Fruit fly (Drosophila melanogaster): Measurements from ENCODE around the gene Idh.

The Idh gene

dm6 chr3L:8360643-8361110 lies at the start of gene Idh (continued):
- TF ChIP-seq grn (GFP tag; optimal IDR thresholded peaks at IDR 0.05) (peak; percentile 54), CG1832 (GFP tag; optimal IDR thresholded peaks at IDR 0.05) (no peak), CG32767 (GFP tag; IDR thresholded peaks at IDR 0.05) (no peak), CG6689 (GFP tag; IDR thresholded peaks at IDR 0.05) (no peak), ham (GFP tag; IDR thresholded peaks at IDR 0.05) (no peak), lilli (GFP tag; optimal IDR thresholded peaks at IDR 0.05) (peak; percentile 2), eve (GFP tag; optimal IDR thresholded peaks at IDR 0.05) (no peak), Ada2b (GFP tag; IDR thresholded peaks at IDR 0.05) (no peak), pho (GFP tag; optimal IDR thresholded peaks at IDR 0.05) (no peak), Blimp-1 (GFP tag; optimal IDR thresholded peaks at IDR 0.05) (no peak), CkIIα-i1 (GFP tag; IDR thresholded peaks at IDR 0.05) (no peak), gcm2 (GFP tag; optimal IDR thresholded peaks at IDR 0.05) (no peak), chm (GFP tag; IDR thresholded peaks at IDR 0.05) (no peak; the same call in 1 of the 2 replicates), Hr39 (optimal IDR thresholded peaks at IDR 0.05) (no peak), jumu (GFP tag; optimal IDR thresholded peaks at IDR 0.05) (no peak), HHEX (GFP tag; optimal IDR thresholded peaks at IDR 0.05) (peak; percentile 12), lab (GFP tag; optimal IDR thresholded peaks at IDR 0.05) (peak; percentile 57), CG6254 (GFP tag; optimal IDR thresholded peaks at IDR 0.05) (no peak), CG15269 (tag; optimal IDR thresholded peaks at IDR 0.05) (peak; percentile 34), Neu2 (GFP tag; optimal IDR thresholded peaks at IDR 0.05; ENCODE audit: borderline replicate concordance) (no peak), CG13894 (tag; optimal IDR thresholded peaks at IDR 0.05) (peak; percentile 41), CG6272 (GFP tag; IDR thresholded peaks at IDR 0.05) (no peak), CG2120 (GFP tag; optimal IDR thresholded peaks at IDR 0.05) (peak; percentile 23), CG6854 (GFP tag; optimal IDR thresholded peaks at IDR 0.05) (peak; percentile 22), CG12299 (tag; optimal IDR thresholded peaks at IDR 0.05) (peak; percentile 5), MESR4 (GFP tag; optimal IDR thresholded peaks at IDR 0.05) (no peak), crp (GFP tag; optimal IDR thresholded peaks at IDR 0.05) (peak; percentile 17 to 92), Hmx (GFP tag; optimal IDR thresholded peaks at IDR 0.05) (no peak), da (GFP tag; optimal IDR thresholded peaks at IDR 0.05) (no peak), dan (GFP tag; IDR thresholded peaks at IDR 0.05) (no peak), caup (GFP tag; optimal IDR thresholded peaks at IDR 0.05; ENCODE audit: severe bottlenecking) (peak; percentile 35), BEAF-32 (GFP tag; optimal IDR thresholded peaks at IDR 0.05) (peak; percentile 52), Spps (tag; optimal IDR thresholded peaks at IDR 0.05) (no peak), Ets97D (GFP tag; optimal IDR thresholded peaks at IDR 0.05) (no peak), corto (GFP tag; optimal IDR thresholded peaks at IDR 0.05) (no peak), ranshi (GFP tag; IDR thresholded peaks at IDR 0.05) (no peak), CG12155 (GFP tag; optimal IDR thresholded peaks at IDR 0.05) (no peak), CG8765 (GFP tag; IDR thresholded peaks at IDR 0.05) (no peak), Atf3 (GFP tag; optimal IDR thresholded peaks at IDR 0.05) (no peak), nmo (GFP tag; optimal IDR thresholded peaks at IDR 0.05) (no peak), CG13287 (GFP tag; IDR thresholded peaks at IDR 0.05; ENCODE audit: partially characterized antibody) (peak; percentile 74), Dad (GFP tag; optimal IDR thresholded peaks at IDR 0.05) (no peak), CG17612 (GFP tag; IDR thresholded peaks at IDR 0.05) (no peak), org-1 (GFP tag; optimal IDR thresholded peaks at IDR 0.05) (no peak), ewg (GFP tag; optimal IDR thresholded peaks at IDR 0.05) (no peak), toy (GFP tag; IDR thresholded peaks at IDR 0.05) (no peak), Dip2 (GFP tag; IDR thresholded peaks at IDR 0.05) (no peak), CG13296 (GFP tag; optimal IDR thresholded peaks at IDR 0.05) (peak; percentile 56), scrt (GFP tag; optimal IDR thresholded peaks at IDR 0.05) (peak; percentile 48), CG32772 (GFP tag; IDR thresholded peaks at IDR 0.05) (no peak), bsh (GFP tag; optimal IDR thresholded peaks at IDR 0.05) (no peak)

All from whole organism, embryonic.